Worm (Caenorhabditis elegans): Measurements from ENCODE around the gene idpp-6.

idpp-6 gene

ce11 chrX:6742891-6743290, 40.1 kb upstream of the idpp-6 start:
- peak; percentile 60 for TF ChIP-seq pqm-1 (tag; optimal IDR thresholded peaks at IDR 0.05)
- TF ChIP-seq ama-1 (optimal IDR thresholded peaks at IDR 0.05): peak; percentile 74
- no peak for TF ChIP-seq ceh-16 (tag; optimal IDR thresholded peaks at IDR 0.05)
- TF ChIP-seq nfya-1 (tag; optimal IDR thresholded peaks at IDR 0.05; ENCODE audit: insufficient read depth): peak; percentile 68
- no peak for TF ChIP-seq fos-1 (tag; optimal IDR thresholded peaks at IDR 0.05)
- TF ChIP-seq nhr-12 (tag; optimal IDR thresholded peaks at IDR 0.05): no peak
- no peak for TF ChIP-seq unc-62 (GFP tag; optimal IDR thresholded peaks at IDR 0.05)
- TF ChIP-seq egl-27 (tag; optimal IDR thresholded peaks at IDR 0.05): peak; percentile 74
- TF ChIP-seq lin-39 (tag; optimal IDR thresholded peaks at IDR 0.05): no peak
- TF ChIP-seq ceh-82 (tag; optimal IDR thresholded peaks at IDR 0.05): no peak
- TF ChIP-seq nhr-23 (tag; optimal IDR thresholded peaks at IDR 0.05): peak; percentile 69
- no peak for TF ChIP-seq nhr-11 (tag; optimal IDR thresholded peaks at IDR 0.05)
- TF ChIP-seq ztf-4 (tag; optimal IDR thresholded peaks at IDR 0.05): no peak
- TF ChIP-seq elt-3 (tag; optimal IDR thresholded peaks at IDR 0.05): peak in 1 of 3 experiments; percentile 33
- TF ChIP-seq hmg-11 (tag; optimal IDR thresholded peaks at IDR 0.05): no peak
- TF ChIP-seq R02D3.7 (tag; optimal IDR thresholded peaks at IDR 0.05): no peak
- no peak for TF ChIP-seq snpc-4 (tag; optimal IDR thresholded peaks at IDR 0.05)
- no peak for TF ChIP-seq nhr-43 (tag; optimal IDR thresholded peaks at IDR 0.05; ENCODE audit: poor library complexity, severe bottlenecking)
- TF ChIP-seq elt-2 (tag; optimal IDR thresholded peaks at IDR 0.05): peak; percentile 61
- TF ChIP-seq lin-15B (tag; optimal IDR thresholded peaks at IDR 0.05): no peak
- TF ChIP-seq nhr-28 (tag; optimal IDR thresholded peaks at IDR 0.05): no peak
- TF ChIP-seq mdl-1 (tag; optimal IDR thresholded peaks at IDR 0.05): peak; percentile 100
- no peak for TF ChIP-seq daf-12 (tag; optimal IDR thresholded peaks at IDR 0.05)
- no peak for TF ChIP-seq ceh-28 (tag; optimal IDR thresholded peaks at IDR 0.05)
- no peak for TF ChIP-seq egl-5 (tag; optimal IDR thresholded peaks at IDR 0.05)
- TF ChIP-seq pha-4 (tag; optimal IDR thresholded peaks at IDR 0.05): peak; percentile 75
- no peak for TF ChIP-seq elt-1 (tag; optimal IDR thresholded peaks at IDR 0.05)
- peak; percentile 86 for TF ChIP-seq mml-1 (tag; optimal IDR thresholded peaks at IDR 0.05)
- no peak for TF ChIP-seq nhr-77 (tag; optimal IDR thresholded peaks at IDR 0.05)
- TF ChIP-seq nhr-67 (tag; optimal IDR thresholded peaks at IDR 0.05): no peak
- peak; percentile 84 for TF ChIP-seq jun-1 (tag; optimal IDR thresholded peaks at IDR 0.05)
- TF ChIP-seq lsy-12 (tag; optimal IDR thresholded peaks at IDR 0.05): no peak
- TF ChIP-seq fkh-2 (tag; optimal IDR thresholded peaks at IDR 0.05): no peak
- TF ChIP-seq nhr-25 (tag; optimal IDR thresholded peaks at IDR 0.05): peak; percentile 78

ce11 chrX:6743344-6743743, 39.6 kb upstream of the idpp-6 start:
- TF ChIP-seq egl-27 (tag; optimal IDR thresholded peaks at IDR 0.05): no peak
- TF ChIP-seq ama-1 (optimal IDR thresholded peaks at IDR 0.05): peak; percentile 91
- no peak for TF ChIP-seq fkh-2 (tag; optimal IDR thresholded peaks at IDR 0.05)
- TF ChIP-seq mdl-1 (tag; optimal IDR thresholded peaks at IDR 0.05): no peak
- no peak for TF ChIP-seq ztf-11 (tag; optimal IDR thresholded peaks at IDR 0.05)

ce11 chrX:6743853-6744346, 39.1 kb upstream of the idpp-6 start:
- peak; percentile 17 for TF ChIP-seq lin-39 (tag; optimal IDR thresholded peaks at IDR 0.05)
- no peak for TF ChIP-seq ztf-11 (tag; optimal IDR thresholded peaks at IDR 0.05)
- TF ChIP-seq snpc-4 (tag; optimal IDR thresholded peaks at IDR 0.05): peak; percentile 46
- no peak for TF ChIP-seq nhr-67 (tag; optimal IDR thresholded peaks at IDR 0.05)
- peak; percentile 75 to 89 (median 84) for TF ChIP-seq elt-3 (tag; optimal IDR thresholded peaks at IDR 0.05)
- peak; percentile 85 for TF ChIP-seq ztf-4 (tag; optimal IDR thresholded peaks at IDR 0.05)
- TF ChIP-seq skn-1 (tag; optimal IDR thresholded peaks at IDR 0.05): no peak
- TF ChIP-seq fkh-10 (GFP tag; optimal IDR thresholded peaks at IDR 0.05): no peak
- peak; percentile 91 for TF ChIP-seq egl-27 (tag; optimal IDR thresholded peaks at IDR 0.05)
- TF ChIP-seq ceh-9 (tag; optimal IDR thresholded peaks at IDR 0.05): no peak
- TF ChIP-seq nhr-25 (tag; optimal IDR thresholded peaks at IDR 0.05): peak; percentile 98
- TF ChIP-seq mdl-1 (tag; optimal IDR thresholded peaks at IDR 0.05): peak; percentile 99
- peak; percentile 97 for TF ChIP-seq nhr-23 (tag; optimal IDR thresholded peaks at IDR 0.05)
- TF ChIP-seq zag-1 (tag; optimal IDR thresholded peaks at IDR 0.05): no peak
- TF ChIP-seq jun-1 (tag; optimal IDR thresholded peaks at IDR 0.05): peak; percentile 76
- TF ChIP-seq nhr-12 (tag; optimal IDR thresholded peaks at IDR 0.05): no peak
- peak; percentile 98 for TF ChIP-seq elt-1 (tag; optimal IDR thresholded peaks at IDR 0.05)
- peak; percentile 98 for TF ChIP-seq elt-2 (tag; optimal IDR thresholded peaks at IDR 0.05)
- TF ChIP-seq fos-1 (tag; optimal IDR thresholded peaks at IDR 0.05): peak; percentile 82
- peak; percentile 90 for TF ChIP-seq tbx-2 (tag; optimal IDR thresholded peaks at IDR 0.05)
- peak; percentile 89 for TF ChIP-seq pqm-1 (tag; optimal IDR thresholded peaks at IDR 0.05)
- TF ChIP-seq egl-5 (tag; optimal IDR thresholded peaks at IDR 0.05): peak; percentile 80
- TF ChIP-seq ceh-82 (tag; optimal IDR thresholded peaks at IDR 0.05): peak; percentile 31
- TF ChIP-seq eor-1 (tag; optimal IDR thresholded peaks at IDR 0.05): peak in 1 of 2 experiments; percentile 71
- TF ChIP-seq nfya-1 (tag; optimal IDR thresholded peaks at IDR 0.05; ENCODE audit: insufficient read depth): peak; percentile 85
- no peak for TF ChIP-seq lin-15B (tag; optimal IDR thresholded peaks at IDR 0.05)
- no peak for TF ChIP-seq hmg-11 (tag; optimal IDR thresholded peaks at IDR 0.05)
- peak; percentile 92 for TF ChIP-seq mml-1 (tag; optimal IDR thresholded peaks at IDR 0.05)
- peak; percentile 88 for TF ChIP-seq nhr-43 (tag; optimal IDR thresholded peaks at IDR 0.05; ENCODE audit: poor library complexity, severe bottlenecking)
- peak; percentile 71 for TF ChIP-seq ceh-28 (tag; optimal IDR thresholded peaks at IDR 0.05)
- peak; percentile 59 for TF ChIP-seq R02D3.7 (tag; optimal IDR thresholded peaks at IDR 0.05)
- peak; percentile 99 for TF ChIP-seq ama-1 (optimal IDR thresholded peaks at IDR 0.05)
- TF ChIP-seq lsy-12 (tag; optimal IDR thresholded peaks at IDR 0.05): peak; percentile 89
- TF ChIP-seq nhr-76 (tag; optimal IDR thresholded peaks at IDR 0.05): peak; percentile 16
- TF ChIP-seq ZK546.5 (tag; optimal IDR thresholded peaks at IDR 0.05): no peak
- TF ChIP-seq nhr-11 (tag; optimal IDR thresholded peaks at IDR 0.05): peak; percentile 68
- TF ChIP-seq aly-2 (tag; optimal IDR thresholded peaks at IDR 0.05): no peak
- TF ChIP-seq nhr-77 (tag; optimal IDR thresholded peaks at IDR 0.05): peak; percentile 13
- TF ChIP-seq pha-4 (tag; optimal IDR thresholded peaks at IDR 0.05): peak; percentile 94
- no peak for TF ChIP-seq daf-12 (tag; optimal IDR thresholded peaks at IDR 0.05)
- TF ChIP-seq nhr-28 (tag; optimal IDR thresholded peaks at IDR 0.05): peak; percentile 67

All from whole organism, L3 larva.